Worm (Caenorhabditis elegans) whole organism, early embryonic: ENCODE data around the gene K02E10.5.

Experiments
- F13C5.2 ChIP-seq: sonication (generic microtip); optimal IDR thresholded peaks from 2 replicates; lab custom pipeline; 2017; ENCODE audit warnings: mild to moderate bottlenecking, missing genetic modification characterization, inconsistent platforms, missing compliant biosample characterization
- ama-1 ChIP-seq: fragments of 150-350 bp; optimal IDR thresholded peaks from 2 replicates; lab custom pipeline; 2014
- ceh-13 ChIP-seq: fragments of 200-800 bp; sonication (Bioruptor generic); optimal IDR thresholded peaks from 2 replicates; lab custom pipeline; 2018; ENCODE audit warnings: mild to moderate bottlenecking, missing genetic modification characterization, missing compliant biosample characterization
- ceh-36 ChIP-seq: sonication (generic microtip); optimal IDR thresholded peaks from 2 replicates; lab custom pipeline; 2016; ENCODE audit warnings: missing genetic modification characterization, inconsistent platforms, missing compliant biosample characterization
- ets-7 ChIP-seq: sonication (generic microtip); optimal IDR thresholded peaks from 2 replicates; lab custom pipeline; 2016; ENCODE audit warnings: missing genotype, missing genetic modification characterization, missing compliant biosample characterization
- flt-1 ChIP-seq: fragments of 200-800 bp; sonication (Bioruptor generic); IDR thresholded peaks from 2 replicates; pipeline ENCODE4 v1.3.6; 2022; ENCODE audit warnings: missing genetic modification characterization, missing compliant biosample characterization
- hmbx-1 ChIP-seq: sonication (generic microtip); optimal IDR thresholded peaks from 2 replicates; lab custom pipeline; 2016; ENCODE audit warnings: mild to moderate bottlenecking, missing genetic modification characterization, missing compliant biosample characterization
- hmg-4 ChIP-seq: fragments of 200-800 bp; sonication (Bioruptor generic); optimal IDR thresholded peaks from 2 replicates; lab custom pipeline; 2018; ENCODE audit warnings: mild to moderate bottlenecking, missing genetic modification characterization, missing compliant biosample characterization
- pes-1 ChIP-seq: fragments of 200-800 bp; sonication (Bioruptor generic); IDR thresholded peaks from 2 replicates; pipeline ENCODE4 v1.3.6; 2022; ENCODE audit warnings: missing genetic modification reagents, missing genetic modification characterization, missing compliant biosample characterization
- tbx-37 ChIP-seq: fragments of 200-800 bp; sonication (Bioruptor generic); conservative IDR thresholded peaks from 2 replicates; pipeline ENCODE4 v1.3.6; 2022; ENCODE audit warnings: missing genetic modification reagents, missing genetic modification characterization, missing compliant biosample characterization
- tra-4 ChIP-seq: sonication (generic microtip); optimal IDR thresholded peaks from 2 replicates; lab custom pipeline; 2017; ENCODE audit warnings: missing genetic modification characterization, missing compliant biosample characterization

- no peak for TF ChIP-seq ama-1 (lab: Kevin White, UChicago)
- no peak for TF ChIP-seq tra-4 (tag; lab: Kevin White, UChicago)
- no peak for TF ChIP-seq tbx-37 (GFP tag; lab: Robert Waterston, UW)
- TF ChIP-seq hmg-4 = no peak
- no peak for TF ChIP-seq flt-1
- TF ChIP-seq ceh-13 (GFP tag; lab: Kevin White, UChicago) = no peak
- TF ChIP-seq ceh-36 = no peak
- no peak for TF ChIP-seq F13C5.2 (tag; lab: Kevin White, UChicago)
- no peak for TF ChIP-seq pes-1
- TF ChIP-seq hmbx-1 (tag; lab: Kevin White, UChicago) = no peak
- TF ChIP-seq ets-7 (tag; lab: Kevin White, UChicago) = no peak
Observed at ce11 chrX:2478823-2479222, at the start of gene K02E10.5.
